Fruit fly (Drosophila melanogaster): ENCODE results near the gene CG46448.
A peak's percentile ranks its signal among the peaks of the same experiment; 100 is the strongest.

The CG46448 gene

DNA sequence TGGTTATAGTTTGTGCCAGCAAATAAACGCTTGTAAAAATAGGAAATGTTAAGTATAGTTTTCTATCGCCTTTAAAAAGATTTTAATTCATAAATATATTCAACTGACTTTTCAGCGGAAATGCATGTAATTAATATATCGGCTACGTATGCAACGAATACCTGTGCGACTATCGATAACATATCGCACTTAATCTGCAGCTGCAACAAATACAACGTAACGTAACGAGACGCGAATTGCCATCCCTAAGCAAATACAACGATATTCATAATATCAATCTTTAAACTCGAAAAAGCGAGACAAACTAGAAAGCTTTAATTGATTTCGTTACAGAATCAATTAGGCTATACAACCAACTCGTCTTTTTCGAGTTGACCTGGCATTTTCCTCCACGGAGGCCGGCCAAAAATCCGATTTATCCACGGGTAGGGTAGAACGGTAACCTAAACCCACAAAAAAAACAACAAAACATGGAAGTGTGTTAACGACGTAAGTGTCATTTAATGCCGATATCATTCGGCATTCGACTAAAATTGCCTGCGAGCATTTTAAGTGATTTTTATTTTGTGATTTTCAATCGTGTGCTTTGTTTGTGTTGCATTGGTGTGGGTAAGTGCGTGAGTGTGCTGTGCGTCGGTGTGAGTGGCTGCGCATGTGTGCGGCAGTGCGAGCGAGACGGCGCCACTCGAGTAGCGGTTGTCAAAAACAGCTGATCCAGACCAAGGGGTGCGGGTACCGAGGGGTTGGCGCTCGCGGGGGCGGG is 15.6 kb upstream of the CG46448 start, which contains the start of gene Atxn7 (continued):
- TF ChIP-seq Ravus (GFP tag; IDR thresholded peaks at IDR 0.05) = no peak
- TF ChIP-seq Atf-2 (GFP tag; optimal IDR thresholded peaks at IDR 0.05) = no peak
- peak; percentile 97 for TF ChIP-seq CG7963 (GFP tag; IDR thresholded peaks at IDR 0.05; ENCODE audit: partially characterized antibody)
- peak; percentile 89 for TF ChIP-seq CG13287 (GFP tag; IDR thresholded peaks at IDR 0.05; ENCODE audit: partially characterized antibody)
- TF ChIP-seq fu2 (GFP tag; optimal IDR thresholded peaks at IDR 0.05) = no peak
- TF ChIP-seq CG1603 (tag; optimal IDR thresholded peaks at IDR 0.05) = peak; percentile 92
- peak; percentile 61 for TF ChIP-seq CG12299 (tag; optimal IDR thresholded peaks at IDR 0.05)
- TF ChIP-seq Rfx (GFP tag; IDR thresholded peaks at IDR 0.05) = peak; percentile 76
- TF ChIP-seq cas (GFP tag; IDR thresholded peaks at IDR 0.05) = no peak
- TF ChIP-seq CG4282 (GFP tag; optimal IDR thresholded peaks at IDR 0.05) = peak; percentile 42
- no peak for TF ChIP-seq Dfd (GFP tag; optimal IDR thresholded peaks at IDR 0.05)
- TF ChIP-seq sqz (GFP tag; optimal IDR thresholded peaks at IDR 0.05) = peak; percentile 62
- peak; percentile 74 for TF ChIP-seq Hsf (GFP tag; optimal IDR thresholded peaks at IDR 0.05)
- TF ChIP-seq ase (GFP tag; IDR thresholded peaks at IDR 0.05) = peak; percentile 63; the same call in 1 of the 3 replicates
- peak; percentile 63 for TF ChIP-seq lilli (GFP tag; optimal IDR thresholded peaks at IDR 0.05)
- no peak for TF ChIP-seq CG7928 (GFP tag; optimal IDR thresholded peaks at IDR 0.05)
- no peak for TF ChIP-seq z (GFP tag; IDR thresholded peaks at IDR 0.05)
- TF ChIP-seq Doc3 (GFP tag; IDR thresholded peaks at IDR 0.05; ENCODE audit: partially characterized antibody) = peak; percentile 88
- peak; percentile 38 for TF ChIP-seq CG6813 (GFP tag; optimal IDR thresholded peaks at IDR 0.05)
- peak; percentile 15 for TF ChIP-seq CG10654 (GFP tag; optimal IDR thresholded peaks at IDR 0.05)
- TF ChIP-seq pho (GFP tag; optimal IDR thresholded peaks at IDR 0.05) = peak; percentile 57
- TF ChIP-seq fd102C (GFP tag; optimal IDR thresholded peaks at IDR 0.05) = peak; percentile 28
- TF ChIP-seq vfl (GFP tag; optimal IDR thresholded peaks at IDR 0.05) = no peak
- peak; percentile 68; the same call in 1 of the 2 replicates for TF ChIP-seq CG5953 (GFP tag; IDR thresholded peaks at IDR 0.05)
- peak; percentile 89 for TF ChIP-seq CG17912 (GFP tag; optimal IDR thresholded peaks at IDR 0.05)
- peak; percentile 76 for TF ChIP-seq salm (tag; optimal IDR thresholded peaks at IDR 0.05)
- TF ChIP-seq MBD-R2 (GFP tag; IDR thresholded peaks at IDR 0.05) = peak; percentile 90
- TF ChIP-seq ftz-f1 (GFP tag; optimal IDR thresholded peaks at IDR 0.05) = no peak
- TF ChIP-seq D19A (tag; optimal IDR thresholded peaks at IDR 0.05) = peak; percentile 46
- TF ChIP-seq slbo (GFP tag; IDR thresholded peaks at IDR 0.05) = peak; percentile 38; the same call in 1 of the 2 replicates
- peak; percentile 82 for TF ChIP-seq CG14860 (GFP tag; IDR thresholded peaks at IDR 0.05; ENCODE audit: partially characterized antibody)
- no peak for TF ChIP-seq Chrac-16 (GFP tag; optimal IDR thresholded peaks at IDR 0.05)
- no peak for TF ChIP-seq CG8765 (GFP tag; IDR thresholded peaks at IDR 0.05)
- peak; percentile 67 for TF ChIP-seq CG18011 (GFP tag; optimal IDR thresholded peaks at IDR 0.05)
- peak; percentile 73 for TF ChIP-seq lbe (GFP tag; optimal IDR thresholded peaks at IDR 0.05)
- TF ChIP-seq CG34422 (GFP tag; IDR thresholded peaks at IDR 0.05) = peak; percentile 94
- peak; percentile 32 for TF ChIP-seq CG3163 (GFP tag; optimal IDR thresholded peaks at IDR 0.05)
- TF ChIP-seq CG15269 (tag; optimal IDR thresholded peaks at IDR 0.05) = peak; percentile 65
- no peak for TF ChIP-seq Spps (tag; optimal IDR thresholded peaks at IDR 0.05)
- peak; percentile 56; the same call in 1 of the 2 replicates for TF ChIP-seq stc (GFP tag; IDR thresholded peaks at IDR 0.05)
- peak; percentile 3 for TF ChIP-seq CG11398 (GFP tag; optimal IDR thresholded peaks at IDR 0.05)
- TF ChIP-seq CG7987 (GFP tag; optimal IDR thresholded peaks at IDR 0.05) = peak; percentile 89
- peak; percentile 68 for TF ChIP-seq onecut (GFP tag; IDR thresholded peaks at IDR 0.05)
- TF ChIP-seq PHDP (tag; optimal IDR thresholded peaks at IDR 0.05) = peak; percentile 79
- TF ChIP-seq CG2120 (GFP tag; optimal IDR thresholded peaks at IDR 0.05) = peak; percentile 16
- no peak for TF ChIP-seq CG18476 (GFP tag; optimal IDR thresholded peaks at IDR 0.05)
- peak; percentile 76 for TF ChIP-seq Asciz (GFP tag; optimal IDR thresholded peaks at IDR 0.05)
- TF ChIP-seq ranshi (GFP tag; IDR thresholded peaks at IDR 0.05) = peak; percentile 55; the same call in 1 of the 2 replicates
- peak; percentile 73 for TF ChIP-seq CG13775 (GFP tag; optimal IDR thresholded peaks at IDR 0.05)

Data from whole organism, embryonic.